Worm (Caenorhabditis elegans) whole organism, L2 larva: ENCODE results near the gene BE0003N10.1.

Experiments used
- F13H6.1 ChIP-seq: sonication (generic microtip); optimal IDR thresholded peaks from 2 replicates; lab custom pipeline; 2016; ENCODE audit warnings: missing genetic modification characterization, missing compliant biosample characterization
- ztf-11 ChIP-seq: sonication (generic microtip); optimal IDR thresholded peaks from 2 replicates; lab custom pipeline; 2017; ENCODE audit warnings: missing biosample characterization, missing genetic modification characterization

DNA sequence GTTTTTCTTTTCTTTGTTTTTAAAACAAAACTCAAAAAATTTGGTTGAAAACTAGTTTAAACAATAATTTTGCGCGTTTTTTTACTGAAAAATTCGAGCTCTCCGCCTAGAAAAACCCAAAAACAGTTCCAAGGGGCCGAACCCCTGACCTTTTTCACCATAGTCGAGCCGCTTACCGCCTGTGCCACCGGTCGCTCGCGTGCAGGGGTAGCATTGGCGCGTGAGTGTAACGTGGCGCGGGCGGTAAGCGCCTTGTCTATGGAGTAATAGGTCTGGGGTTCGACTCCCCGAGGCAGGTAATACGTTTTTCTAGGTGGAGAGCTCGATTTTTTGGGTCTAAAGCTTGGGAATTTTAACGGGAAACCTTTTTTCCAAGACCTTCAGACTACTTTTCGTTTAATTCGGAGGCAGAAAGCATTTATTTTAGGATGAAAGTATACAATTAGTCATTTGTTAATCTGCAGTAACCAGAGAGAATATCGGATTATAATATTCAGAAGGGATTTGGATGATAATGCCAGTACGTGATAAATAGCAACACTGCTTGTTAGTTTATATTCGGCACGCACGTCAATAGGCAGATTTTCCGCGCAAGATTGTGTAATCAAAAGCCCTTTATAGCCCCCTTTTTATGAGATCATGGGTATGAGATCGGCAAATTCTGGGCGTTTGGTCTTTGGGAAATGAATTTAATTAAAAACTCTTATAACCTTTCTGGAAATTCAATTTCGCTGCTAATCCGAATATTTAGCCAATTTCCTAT is 30.0 kb upstream of the BE0003N10.1 start:
- TF ChIP-seq ztf-11 (no peak), F13H6.1 (tag; lab: Kevin White, UChicago) (no peak)
